Worm (Caenorhabditis elegans) whole organism, L1 larva: ENCODE data around the gene klp-12.
A peak's percentile ranks its signal among the peaks of the same experiment; 100 is the strongest.

Experiments used
- C04F5.9 ChIP-seq: sonication (generic microtip); optimal IDR thresholded peaks from 2 replicates; lab custom pipeline; 2016; ENCODE audit warnings: missing genetic modification characterization, missing compliant biosample characterization
- C16A3.4 ChIP-seq: fragments of 150-350 bp; optimal IDR thresholded peaks from 2 replicates; lab custom pipeline; 2014; ENCODE audit warnings: missing biosample characterization, missing genetic modification characterization
- Y116A8C.19 ChIP-seq: sonication (generic microtip); optimal IDR thresholded peaks from 2 replicates; lab custom pipeline; 2016; ENCODE audit warnings: missing compliant biosample characterization, missing genetic modification characterization, borderline replicate concordance
- alr-1 ChIP-seq: fragments of 200-800 bp; sonication (Bioruptor generic); optimal IDR thresholded peaks from 2 replicates; lab custom pipeline; 2018; ENCODE audit warnings: borderline replicate concordance, mild to moderate bottlenecking, missing genetic modification characterization, missing compliant biosample characterization
- aly-2 ChIP-seq: fragments of 150-350 bp; optimal IDR thresholded peaks from 2 replicates; lab custom pipeline; 2014; ENCODE audit warnings: missing biosample characterization, missing genetic modification characterization
- blmp-1 ChIP-seq: fragments of 150-350 bp; optimal IDR thresholded peaks from 2 replicates; lab custom pipeline; 2014; ENCODE audit warnings: missing biosample characterization, missing genetic modification characterization
- ceh-88 ChIP-seq: fragments of 200-800 bp; sonication (Bioruptor generic); IDR thresholded peaks from 2 replicates; pipeline ENCODE4 v1.3.6; 2022; ENCODE audit warnings: missing genetic modification characterization, missing compliant biosample characterization
- dpl-1 ChIP-seq, 3 experiments: fragments of 150-350 bp in 2 of 3; sonication (generic microtip) in 1 of 3; optimal IDR thresholded peaks; 2 replicates each; lab custom pipeline; 2014 to 2017; ENCODE audit warnings: missing biosample characterization in 3 of 3, missing genetic modification characterization in 3 of 3, missing genetic modification reagents in 3 of 3
- efl-1 ChIP-seq, 4 experiments: fragments of 150-350 bp; optimal IDR thresholded peaks in 3 of 4; peaks in 1 of 4; 1 replicate in 1 of 4; 2 replicates in 3 of 4; lab custom pipeline; 2014; ENCODE audit warnings: missing biosample characterization in 2 of 4, missing genetic modification characterization in 2 of 4, missing genetic modification reagents in 2 of 4
- efl-3 ChIP-seq: fragments of 200-800 bp; sonication (Bioruptor generic); optimal IDR thresholded peaks from 2 replicates; lab custom pipeline; 2018; ENCODE audit warnings: mild to moderate bottlenecking, missing genetic modification characterization, missing compliant biosample characterization
- egl-13 ChIP-seq: sonication (generic microtip); optimal IDR thresholded peaks from 2 replicates; lab custom pipeline; 2016; ENCODE audit warnings: missing genotype, missing genetic modification reagents, missing genetic modification characterization, missing compliant biosample characterization
- egl-27 ChIP-seq, 2 experiments: fragments of 150-350 bp in 1 of 2; sonication (generic microtip); optimal IDR thresholded peaks; 3 replicates each; lab custom pipeline; 2017 to 2018; ENCODE audit warnings: missing biosample characterization in 2 of 2, missing genetic modification characterization in 2 of 2, missing genetic modification reagents in 2 of 2
- elt-2 ChIP-seq: sonication (generic microtip); optimal IDR thresholded peaks from 2 replicates; lab custom pipeline; 2016; ENCODE audit warnings: missing genetic modification characterization, mild to moderate bottlenecking, inconsistent platforms, missing compliant biosample characterization, missing genetic modification reagents
- ets-5 ChIP-seq: fragments of 200-800 bp; sonication (Bioruptor generic); IDR thresholded peaks from 2 replicates; pipeline ENCODE4 v1.3.6; 2022; ENCODE audit warnings: missing genetic modification characterization, missing compliant biosample characterization
- fkh-10 ChIP-seq: sonication (generic microtip); optimal IDR thresholded peaks from 2 replicates; lab custom pipeline; 2017; ENCODE audit warnings: missing biosample characterization, missing genetic modification reagents, missing genetic modification characterization
- fkh-4 ChIP-seq: sonication (generic microtip); optimal IDR thresholded peaks from 2 replicates; lab custom pipeline; 2016; ENCODE audit warnings: missing compliant biosample characterization, missing genetic modification characterization, borderline replicate concordance
- fos-1 ChIP-seq: fragments of 150-350 bp; optimal IDR thresholded peaks from 2 replicates; lab custom pipeline; 2014; ENCODE audit warnings: missing biosample characterization, missing genetic modification characterization
- grh-1 ChIP-seq: fragments of 200-800 bp; sonication (Bioruptor generic); IDR thresholded peaks from 2 replicates; pipeline ENCODE4 v1.3.6; 2022; ENCODE audit warnings: missing genetic modification reagents, missing genetic modification characterization, missing compliant biosample characterization
- hlh-17 ChIP-seq: fragments of 200-800 bp; sonication (Bioruptor generic); optimal IDR thresholded peaks from 2 replicates; lab custom pipeline; 2018; ENCODE audit warnings: missing genetic modification characterization, mild to moderate bottlenecking, missing compliant biosample characterization, moderate library complexity, borderline replicate concordance
- hpl-2 ChIP-seq: fragments of 150-350 bp; optimal IDR thresholded peaks from 2 replicates; lab custom pipeline; 2014; ENCODE audit warnings: missing biosample characterization, missing genetic modification reagents, missing genetic modification characterization
- lin-13 ChIP-seq: fragments of 150-350 bp; optimal IDR thresholded peaks from 2 replicates; lab custom pipeline; 2014; ENCODE audit warnings: missing biosample characterization, missing genetic modification reagents, missing genetic modification characterization
- lin-15B ChIP-seq: fragments of 150-350 bp; sonication (generic microtip); optimal IDR thresholded peaks from 3 replicates; lab custom pipeline; 2014; ENCODE audit warnings: missing biosample characterization, missing genetic modification characterization
- lin-35 ChIP-seq, 2 experiments: fragments of 150-350 bp; optimal IDR thresholded peaks; 2 replicates each; lab custom pipeline; 2014; ENCODE audit warnings: missing biosample characterization in 2 of 2, missing genetic modification characterization in 2 of 2, missing genetic modification reagents in 2 of 2
- lin-39 ChIP-seq: fragments of 150-350 bp; optimal IDR thresholded peaks from 2 replicates; lab custom pipeline; 2014; ENCODE audit warnings: missing biosample characterization, missing genetic modification reagents, missing genetic modification characterization
- mab-9 ChIP-seq: fragments of 200-800 bp; sonication (Bioruptor generic); IDR thresholded peaks from 2 replicates; pipeline ENCODE4 v1.3.6; 2022; ENCODE audit warnings: missing genetic modification reagents, missing genetic modification characterization, missing compliant biosample characterization
- nhr-11 ChIP-seq: fragments of 150-350 bp; optimal IDR thresholded peaks from 2 replicates; lab custom pipeline; 2014; ENCODE audit warnings: missing biosample characterization, missing genetic modification characterization
- nhr-28 ChIP-seq: fragments of 150-350 bp; optimal IDR thresholded peaks from 2 replicates; lab custom pipeline; 2014; ENCODE audit warnings: missing biosample characterization, missing genetic modification characterization
- nhr-76 ChIP-seq: sonication (generic microtip); optimal IDR thresholded peaks from 2 replicates; lab custom pipeline; 2017; ENCODE audit warnings: missing biosample characterization, missing genetic modification characterization
- nhr-77 ChIP-seq: fragments of 150-350 bp; optimal IDR thresholded peaks from 2 replicates; lab custom pipeline; 2014; ENCODE audit warnings: missing biosample characterization, missing genetic modification characterization
- nhr-90 ChIP-seq: sonication (generic microtip); optimal IDR thresholded peaks from 2 replicates; lab custom pipeline; 2016; ENCODE audit warnings: mild to moderate bottlenecking, missing genetic modification characterization, missing compliant biosample characterization; ENCODE audit not compliant: poor library complexity
- rnt-1 ChIP-seq: sonication (generic microtip); optimal IDR thresholded peaks from 2 replicates; lab custom pipeline; 2016; ENCODE audit warnings: mild to moderate bottlenecking, missing genetic modification characterization, moderate library complexity, missing compliant biosample characterization
- skn-1 ChIP-seq: fragments of 150-350 bp; optimal IDR thresholded peaks from 2 replicates; lab custom pipeline; 2014; ENCODE audit warnings: missing biosample characterization, missing genetic modification characterization
- snu-23 ChIP-seq: sonication (generic microtip); optimal IDR thresholded peaks from 2 replicates; lab custom pipeline; 2016; ENCODE audit warnings: missing genetic modification characterization, missing compliant biosample characterization
- sox-4 ChIP-seq: sonication (generic microtip); optimal IDR thresholded peaks from 2 replicates; lab custom pipeline; 2016; ENCODE audit warnings: missing genetic modification characterization, missing compliant biosample characterization
- sptf-1 ChIP-seq: fragments of 150-350 bp; optimal IDR thresholded peaks from 2 replicates; lab custom pipeline; 2014; ENCODE audit warnings: missing biosample characterization, missing genetic modification characterization
- tbx-2 ChIP-seq: sonication (generic microtip); optimal IDR thresholded peaks from 2 replicates; lab custom pipeline; 2016; ENCODE audit warnings: missing genetic modification characterization, missing compliant biosample characterization
- tlp-1 ChIP-seq: fragments of 150-350 bp; optimal IDR thresholded peaks from 2 replicates; lab custom pipeline; 2014; ENCODE audit warnings: missing biosample characterization, missing genetic modification characterization
- unc-130 ChIP-seq: fragments of 150-350 bp; optimal IDR thresholded peaks from 2 replicates; lab custom pipeline; 2017; ENCODE audit warnings: missing biosample characterization, missing genetic modification characterization, inconsistent platforms
- unc-30 ChIP-seq: sonication (generic microtip); optimal IDR thresholded peaks from 2 replicates; lab custom pipeline; 2017; ENCODE audit warnings: missing biosample characterization, missing genetic modification characterization
- unc-86 ChIP-seq: sonication (generic microtip); optimal IDR thresholded peaks from 2 replicates; lab custom pipeline; 2016; ENCODE audit warnings: missing genetic modification characterization, missing compliant biosample characterization
- xbp-1 ChIP-seq: sonication (generic microtip); optimal IDR thresholded peaks from 2 replicates; lab custom pipeline; 2016; ENCODE audit warnings: missing genetic modification characterization, missing compliant biosample characterization
- ztf-4 ChIP-seq: fragments of 150-350 bp; optimal IDR thresholded peaks from 2 replicates; lab custom pipeline; 2014; ENCODE audit warnings: missing biosample characterization, missing genetic modification characterization

Gene klp-12

DNA sequence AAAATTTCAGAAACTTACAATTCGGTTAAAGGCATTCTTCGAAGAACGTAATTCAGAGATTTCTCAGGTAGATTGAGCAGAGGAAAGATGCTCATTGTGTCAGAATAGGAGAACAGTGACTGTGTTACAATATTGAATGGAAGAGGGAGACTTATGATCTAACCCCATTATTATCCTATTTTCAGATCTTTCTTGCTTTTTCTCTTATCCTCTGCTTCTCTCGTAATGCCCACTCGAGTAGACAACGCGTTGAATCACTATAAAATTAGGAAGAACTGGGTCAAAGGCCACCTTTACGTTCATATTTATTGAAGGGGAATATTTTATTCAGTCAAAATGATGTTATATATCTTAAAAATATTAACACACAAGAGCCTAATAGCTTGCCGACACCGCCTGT, 19.6 kb upstream of the klp-12 start, which contains the start of gene fbxb-76:
Gene fbxb-76, minus strand, starts transcription at position 101 of the 400 bp plus-strand sequence.
- TF ChIP-seq efl-1 (optimal IDR thresholded peaks at IDR 0.05; lab: Kevin White, UChicago): no peak
- TF ChIP-seq efl-1 (GFP tag; optimal IDR thresholded peaks at IDR 0.05 in 1 of 2; lab: Kevin White, UChicago): peak in 1 of 2 experiments; percentile 0
- TF ChIP-seq sptf-1 (tag; lab: Kevin White, UChicago): no peak

DNA sequence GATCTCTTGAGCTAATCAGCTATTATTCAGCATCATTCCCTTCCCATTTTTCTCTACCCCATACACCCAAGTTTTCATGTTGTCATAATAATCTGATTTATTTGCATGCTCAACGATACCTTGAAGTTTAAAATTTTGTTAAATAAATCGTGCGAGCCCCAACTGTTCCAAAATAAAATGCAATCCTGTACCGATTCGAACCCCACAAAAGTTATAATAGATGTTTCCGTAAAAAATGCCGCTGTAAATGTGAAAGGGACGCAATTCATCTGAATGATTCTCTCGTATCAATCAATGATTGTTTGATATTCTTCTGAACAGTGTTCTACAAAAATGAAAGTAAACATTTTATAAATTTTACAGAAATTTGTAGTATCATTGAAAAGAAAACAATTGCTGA, 17.8 kb upstream of the klp-12 start:
- TF ChIP-seq hpl-2 (GFP tag; lab: Kevin White, UChicago) (no peak), lin-13 (GFP tag; lab: Kevin White, UChicago) (no peak), aly-2 (no peak), skn-1 (tag; lab: Kevin White, UChicago) (no peak), efl-3 (GFP tag; lab: Kevin White, UChicago) (no peak), elt-2 (tag; lab: Kevin White, UChicago) (no peak), ztf-4 (no peak), nhr-28 (tag; lab: Kevin White, UChicago) (no peak), nhr-11 (tag; lab: Kevin White, UChicago) (no peak), blmp-1 (tag; lab: Kevin White, UChicago) (no peak), tbx-2 (tag; lab: Kevin White, UChicago) (no peak), ceh-88 (GFP tag; lab: Robert Waterston, UW) (no peak), lin-35 (GFP tag; optimal IDR thresholded peaks at IDR 0.05; lab: Kevin White, UChicago) (no peak), fos-1 (no peak), mab-9 (GFP tag; lab: Robert Waterston, UW) (no peak), fkh-10 (GFP tag; lab: Kevin White, UChicago) (no peak)

DNA sequence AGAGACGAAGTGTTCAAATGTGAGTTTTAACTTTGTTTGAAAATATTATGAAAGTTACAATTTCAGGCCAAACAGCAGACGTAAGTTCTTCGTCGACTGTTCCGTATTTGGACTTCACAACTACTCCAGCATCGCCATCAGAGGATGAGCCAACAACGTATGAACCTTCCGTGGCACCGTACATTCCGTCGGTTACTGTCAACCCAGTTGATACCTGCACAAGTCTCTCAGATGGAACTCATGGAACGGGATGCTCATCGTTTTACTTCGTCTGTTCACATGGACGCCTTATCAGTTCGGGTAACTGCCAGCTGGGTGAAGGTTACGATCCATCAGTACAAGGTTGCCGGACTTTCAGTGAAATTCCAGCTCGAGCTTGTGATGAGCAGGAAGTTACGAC, 16.0 kb upstream of the klp-12 start:
- no peak for TF ChIP-seq Y116A8C.19
- TF ChIP-seq nhr-77 (tag; lab: Kevin White, UChicago): no peak

DNA sequence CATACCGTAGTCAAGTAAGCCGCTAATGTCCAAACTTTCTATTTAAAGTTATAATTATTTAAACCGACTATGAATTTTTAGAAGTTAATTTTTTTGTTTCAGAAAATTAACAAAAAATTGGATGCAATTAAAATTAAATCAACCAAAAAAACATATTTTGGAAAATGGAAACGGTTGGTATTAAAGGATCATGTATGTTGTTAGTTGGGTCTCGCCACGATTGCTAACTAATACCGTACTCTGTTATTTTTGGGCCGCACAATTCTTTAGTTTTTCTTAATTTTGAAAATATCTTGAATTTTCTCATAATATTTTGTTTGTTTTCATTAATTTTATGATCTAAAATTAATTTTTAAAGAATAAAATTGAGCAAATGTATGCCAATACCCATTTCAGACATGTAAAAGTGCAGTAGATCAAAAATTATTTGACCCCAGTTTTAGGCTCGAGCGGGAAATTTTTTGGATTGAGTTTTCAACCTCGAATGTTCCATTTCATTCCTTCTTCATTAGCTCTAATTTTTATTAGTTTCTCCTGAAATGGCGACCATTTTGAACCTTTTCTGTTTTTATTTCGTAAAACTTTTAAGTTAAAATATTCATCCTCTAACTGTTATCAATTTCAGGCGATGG, 12.8 kb upstream of the klp-12 start, which contains the start of gene cbd-1:
Gene cbd-1, plus strand, starts transcription at position 626 of the 632 bp plus-strand sequence.
- no peak for TF ChIP-seq C04F5.9 (tag; lab: Kevin White, UChicago)
- TF ChIP-seq unc-30 (tag; lab: Kevin White, UChicago): no peak
- TF ChIP-seq nhr-76 (tag; lab: Kevin White, UChicago): no peak

DNA sequence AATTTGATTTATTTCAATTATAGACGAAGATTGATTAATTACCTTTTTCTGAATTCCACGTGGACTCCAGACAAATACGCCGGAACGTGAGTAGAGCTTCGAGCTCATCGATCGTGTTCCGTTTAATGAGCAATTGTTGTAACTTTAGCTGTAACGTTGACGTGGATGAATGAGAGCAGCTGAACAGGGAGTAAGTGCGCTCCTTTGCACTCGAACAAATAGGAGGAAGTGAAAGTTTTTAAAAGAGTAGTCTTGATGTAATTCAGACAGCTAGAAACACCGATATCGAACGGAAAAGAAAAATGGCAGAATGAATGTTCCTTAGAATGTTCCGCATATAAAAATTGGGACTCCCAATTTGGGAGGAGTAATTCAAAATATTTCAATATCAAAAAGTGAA, 12.0 kb upstream of the klp-12 start, which contains the start of gene sec-31:
Gene sec-31, minus strand, starts transcription at position 148 of the 400 bp plus-strand sequence.
- TF ChIP-seq C16A3.4 (peak; percentile 21), fkh-4 (tag; lab: Kevin White, UChicago) (no peak), egl-27 (tag; optimal IDR thresholded peaks at IDR 0.05; lab: Kevin White, UChicago) (no peak), rnt-1 (peak; percentile 28), lin-39 (tag; lab: Kevin White, UChicago) (no peak), nhr-11 (tag; lab: Kevin White, UChicago) (no peak), sox-4 (tag; lab: Kevin White, UChicago) (no peak), efl-1 (optimal IDR thresholded peaks at IDR 0.05; lab: Kevin White, UChicago) (peak; percentile 33 to 71), efl-1 (GFP tag; optimal IDR thresholded peaks at IDR 0.05 in 1 of 2; lab: Kevin White, UChicago) (peak; percentile 74 to 98), blmp-1 (tag; lab: Kevin White, UChicago) (peak; percentile 97), tbx-2 (tag; lab: Kevin White, UChicago) (no peak), skn-1 (tag; lab: Kevin White, UChicago) (peak; percentile 25), alr-1 (tag; lab: Kevin White, UChicago) (no peak), lin-15B (tag; lab: Kevin White, UChicago) (no peak), snu-23 (GFP tag; lab: Kevin White, UChicago) (no peak), efl-3 (GFP tag; lab: Kevin White, UChicago) (no peak), nhr-77 (tag; lab: Kevin White, UChicago) (no peak), lin-13 (GFP tag; lab: Kevin White, UChicago) (no peak), ets-5 (GFP tag; lab: Robert Waterston, UW) (no peak), Y116A8C.19 (no peak), C04F5.9 (tag; lab: Kevin White, UChicago) (no peak), unc-130 (tag; lab: Kevin White, UChicago) (no peak), dpl-1 (GFP tag; optimal IDR thresholded peaks at IDR 0.05; lab: Kevin White, UChicago) (peak; percentile 28 to 74 (median 66)), unc-86 (tag; lab: Kevin White, UChicago) (no peak), egl-13 (tag; lab: Kevin White, UChicago) (no peak), nhr-90 (no peak), elt-2 (tag; lab: Kevin White, UChicago) (no peak), tlp-1 (no peak), grh-1 (GFP tag; lab: Robert Waterston, UW) (no peak), xbp-1 (tag; lab: Kevin White, UChicago) (peak; percentile 26), hlh-17 (GFP tag; lab: Kevin White, UChicago) (no peak)
